Worm (Caenorhabditis elegans) whole organism, young adult: ENCODE data around the gene aat-8.
A peak's percentile ranks its signal among the peaks of the same experiment; 100 is the strongest.

Experiments used
- B0019.2 ChIP-seq: fragments of 200-800 bp; sonication (Bioruptor generic); conservative IDR thresholded peaks from 2 replicates; pipeline ENCODE4 v1.3.6; 2022; ENCODE audit warnings: missing genetic modification reagents, missing genetic modification characterization, missing compliant biosample characterization
- C17E4.6 ChIP-seq: fragments of 200-800 bp; sonication (Bioruptor generic); IDR thresholded peaks from 2 replicates; pipeline ENCODE4 v1.3.6; 2022; ENCODE audit warnings: missing genetic modification reagents, missing genetic modification characterization, missing compliant biosample characterization
- F23B12.7 ChIP-seq: sonication (generic microtip); optimal IDR thresholded peaks from 2 replicates; lab custom pipeline; 2017; ENCODE audit warnings: missing genetic modification characterization, mild to moderate bottlenecking, missing compliant biosample characterization, antibody characterized with exemption, moderate library complexity; ENCODE audit not compliant: insufficient read depth
- F33H1.4 ChIP-seq: fragments of 200-800 bp; sonication (Bioruptor generic); IDR thresholded peaks from 2 replicates; pipeline ENCODE4 v1.3.6; 2022; ENCODE audit warnings: missing genetic modification reagents, missing genetic modification characterization, missing compliant biosample characterization
- F57A8.1 ChIP-seq: fragments of 200-800 bp; sonication (Bioruptor generic); optimal IDR thresholded peaks from 2 replicates; lab custom pipeline; 2018; ENCODE audit warnings: mild to moderate bottlenecking, missing genetic modification characterization, moderate library complexity, missing compliant biosample characterization
- K12H6.12 ChIP-seq: fragments of 200-800 bp; sonication (Bioruptor generic); optimal IDR thresholded peaks from 2 replicates; lab custom pipeline; 2018; ENCODE audit warnings: mild to moderate bottlenecking, missing genetic modification characterization, missing compliant biosample characterization
- T07F8.4 ChIP-seq: sonication (generic microtip); optimal IDR thresholded peaks from 2 replicates; lab custom pipeline; 2016; ENCODE audit warnings: mild to moderate bottlenecking, missing genetic modification characterization, moderate library complexity, missing compliant biosample characterization
- Y56A3A.18 ChIP-seq: fragments of 200-800 bp; sonication (Bioruptor generic); IDR thresholded peaks from 2 replicates; pipeline ENCODE4 v1.3.6; 2022; ENCODE audit warnings: missing genetic modification reagents, missing genetic modification characterization, missing compliant biosample characterization
- Y95B8A.8 ChIP-seq: fragments of 200-800 bp; sonication (Bioruptor generic); IDR thresholded peaks from 2 replicates; pipeline ENCODE4 v1.3.6; 2022; ENCODE audit warnings: missing genetic modification reagents, missing genetic modification characterization, missing compliant biosample characterization
- ZK185.1 ChIP-seq: sonication (generic microtip); optimal IDR thresholded peaks from 2 replicates; lab custom pipeline; 2016; ENCODE audit warnings: mild to moderate bottlenecking, missing genetic modification characterization, missing compliant biosample characterization; ENCODE audit not compliant: poor library complexity, severe bottlenecking
- akir-1 ChIP-seq: fragments of 200-800 bp; sonication (Bioruptor generic); optimal IDR thresholded peaks from 2 replicates; lab custom pipeline; 2018; ENCODE audit warnings: mild to moderate bottlenecking, missing genetic modification characterization, moderate library complexity, missing compliant biosample characterization
- aptf-3 ChIP-seq: fragments of 200-800 bp; sonication (Bioruptor generic); IDR thresholded peaks from 2 replicates; pipeline ENCODE4 v1.3.6; 2022; ENCODE audit warnings: missing genetic modification characterization, missing compliant biosample characterization
- bed-2 ChIP-seq: fragments of 200-800 bp; sonication (Bioruptor generic); IDR thresholded peaks from 2 replicates; pipeline ENCODE4 v1.3.6; 2022; ENCODE audit warnings: missing genetic modification reagents, missing genetic modification characterization, missing compliant biosample characterization
- cebp-2 ChIP-seq: fragments of 200-800 bp; sonication (Bioruptor generic); IDR thresholded peaks from 2 replicates; pipeline ENCODE4 v1.3.6; 2022; ENCODE audit warnings: missing genetic modification characterization, missing compliant biosample characterization
- ceh-27 ChIP-seq: fragments of 200-800 bp; sonication (Bioruptor generic); optimal IDR thresholded peaks from 2 replicates; lab custom pipeline; 2018; ENCODE audit warnings: mild to moderate bottlenecking, missing genetic modification characterization, moderate library complexity, missing compliant biosample characterization
- ceh-40 ChIP-seq: fragments of 200-800 bp; sonication (Bioruptor generic); IDR thresholded peaks from 2 replicates; pipeline ENCODE4 v1.3.6; 2022; ENCODE audit warnings: missing genetic modification characterization, missing compliant biosample characterization
- dpff-1 ChIP-seq: sonication (generic microtip); optimal IDR thresholded peaks from 2 replicates; lab custom pipeline; 2017; ENCODE audit warnings: mild to moderate bottlenecking, missing genetic modification characterization, missing compliant biosample characterization
- dpl-1 ChIP-seq: fragments of 150-350 bp; optimal IDR thresholded peaks from 2 replicates; lab custom pipeline; 2014; ENCODE audit warnings: missing biosample characterization, missing genetic modification reagents, missing genetic modification characterization
- egl-44 ChIP-seq: fragments of 200-800 bp; sonication (Bioruptor generic); IDR thresholded peaks from 2 replicates; pipeline ENCODE4 v1.3.6; 2022; ENCODE audit warnings: missing genetic modification reagents, missing genetic modification characterization, missing compliant biosample characterization
- fkh-3 ChIP-seq: sonication (generic microtip); optimal IDR thresholded peaks from 2 replicates; lab custom pipeline; 2016; ENCODE audit warnings: mild to moderate bottlenecking, missing genetic modification characterization, missing compliant biosample characterization
- let-526 ChIP-seq: fragments of 200-800 bp; sonication (Bioruptor generic); IDR thresholded peaks from 2 replicates; pipeline ENCODE4 v1.3.6; 2022; ENCODE audit warnings: missing genetic modification reagents, missing genetic modification characterization, missing compliant biosample characterization
- lsl-1 ChIP-seq: fragments of 200-800 bp; sonication (Bioruptor generic); optimal IDR thresholded peaks from 2 replicates; lab custom pipeline; 2018; ENCODE audit warnings: mild to moderate bottlenecking, missing genetic modification characterization, moderate library complexity, missing compliant biosample characterization
- madf-6 ChIP-seq: fragments of 200-800 bp; sonication (Bioruptor generic); IDR thresholded peaks from 2 replicates; pipeline ENCODE4 v1.3.6; 2022; ENCODE audit warnings: missing genetic modification reagents, missing genetic modification characterization, missing compliant biosample characterization
- mel-28 ChIP-seq: sonication (generic microtip); optimal IDR thresholded peaks from 2 replicates; lab custom pipeline; 2016; ENCODE audit warnings: borderline replicate concordance, mild to moderate bottlenecking, missing genetic modification characterization, missing compliant biosample characterization
- nfya-2 ChIP-seq: fragments of 200-800 bp; sonication (Bioruptor generic); IDR thresholded peaks from 2 replicates; pipeline ENCODE4 v1.3.6; 2022; ENCODE audit warnings: missing genetic modification reagents, missing genetic modification characterization, missing compliant biosample characterization
- nhr-80 ChIP-seq: sonication (generic microtip); optimal IDR thresholded peaks from 2 replicates; lab custom pipeline; 2016; ENCODE audit warnings: missing genetic modification characterization, missing compliant biosample characterization
- pbrm-1 ChIP-seq: fragments of 200-800 bp; sonication (Bioruptor generic); IDR thresholded peaks from 2 replicates; pipeline ENCODE4 v1.3.6; 2022; ENCODE audit warnings: missing genetic modification reagents, missing genetic modification characterization, missing compliant biosample characterization
- pha-4 ChIP-seq: fragments of 150-350 bp; sonication (generic microtip); optimal IDR thresholded peaks from 2 replicates; lab custom pipeline; 2014; ENCODE audit warnings: missing biosample characterization, missing genetic modification reagents, missing genetic modification characterization
- rcor-1 ChIP-seq: fragments of 200-800 bp; sonication (Bioruptor generic); IDR thresholded peaks from 2 replicates; pipeline ENCODE4 v1.3.6; 2022; ENCODE audit warnings: missing genetic modification reagents, missing genetic modification characterization, missing compliant biosample characterization
- rpc-1 ChIP-seq, 2 experiments: fragments of 150-350 bp in 1 of 2; sonication (generic microtip) in 1 of 2; optimal IDR thresholded peaks; 2 replicates each; lab custom pipeline; 2014 to 2018; ENCODE audit warnings: missing biosample characterization in 1 of 2, missing genetic modification characterization in 1 of 2, missing genetic modification reagents in 1 of 2, missing genotype in 1 of 2
- sdz-38 ChIP-seq: sonication (generic microtip); optimal IDR thresholded peaks from 2 replicates; lab custom pipeline; 2016; ENCODE audit warnings: missing genotype, missing genetic modification characterization, missing compliant biosample characterization
- snpc-1.1 ChIP-seq: sonication (generic microtip); optimal IDR thresholded peaks from 2 replicates; lab custom pipeline; 2017; ENCODE audit warnings: missing genetic modification characterization, mild to moderate bottlenecking, missing compliant biosample characterization, antibody characterized with exemption, moderate library complexity, missing genotype, missing genetic modification reagents; ENCODE audit not compliant: insufficient read depth
- tbp1 ChIP-seq: fragments of 200-800 bp; sonication (Bioruptor generic); optimal IDR thresholded peaks from 2 replicates; lab custom pipeline; 2018; ENCODE audit warnings: mild to moderate bottlenecking, missing genetic modification characterization, missing compliant biosample characterization
- tbx-9 ChIP-seq: sonication (generic microtip); optimal IDR thresholded peaks from 2 replicates; lab custom pipeline; 2016; ENCODE audit warnings: borderline replicate concordance, missing genetic modification characterization, inconsistent platforms, missing compliant biosample characterization
- unc-130 ChIP-seq: sonication (generic microtip); optimal IDR thresholded peaks from 2 replicates; lab custom pipeline; 2016; ENCODE audit warnings: missing genetic modification reagents, missing genetic modification characterization, missing compliant biosample characterization
- ztf-22 ChIP-seq: fragments of 200-800 bp; sonication (Bioruptor generic); optimal IDR thresholded peaks from 2 replicates; lab custom pipeline; 2018; ENCODE audit warnings: mild to moderate bottlenecking, missing genetic modification characterization, moderate library complexity, missing compliant biosample characterization
- ztf-25 ChIP-seq: fragments of 200-800 bp; sonication (Bioruptor generic); IDR thresholded peaks from 2 replicates; pipeline ENCODE4 v1.3.6; 2022; ENCODE audit warnings: missing genetic modification reagents, missing genetic modification characterization, missing compliant biosample characterization
- ztf-26 ChIP-seq: sonication (generic microtip); optimal IDR thresholded peaks from 2 replicates; lab custom pipeline; 2017; ENCODE audit warnings: missing genetic modification characterization, missing compliant biosample characterization
- ztf-28 ChIP-seq: fragments of 200-800 bp; sonication (Bioruptor generic); IDR thresholded peaks from 2 replicates; pipeline ENCODE4 v1.3.6; 2022; ENCODE audit warnings: missing genetic modification reagents, missing genetic modification characterization, missing compliant biosample characterization

The aat-8 gene

ce11 chrIV:3888963-3889362 lies 24.1 kb upstream of the aat-8 start, which contains the start of gene oac-21:
TSS of gene oac-21 (plus strand) at chrIV:3889263.
- TF ChIP-seq F23B12.7: no peak
- TF ChIP-seq ztf-26 (tag; lab: Kevin White, UChicago): no peak
- TF ChIP-seq fkh-3 (tag; lab: Kevin White, UChicago): no peak
- TF ChIP-seq cebp-2 (GFP tag; lab: Robert Waterston, UW): no peak
- no peak for TF ChIP-seq F33H1.4 (GFP tag; lab: Robert Waterston, UW)
- no peak for TF ChIP-seq snpc-1.1 (tag; lab: Kevin White, UChicago)
- no peak for TF ChIP-seq mel-28 (tag; lab: Kevin White, UChicago)
- TF ChIP-seq dpl-1 (GFP tag; lab: Kevin White, UChicago): no peak
- TF ChIP-seq aptf-3 (GFP tag; lab: Robert Waterston, UW): no peak
- TF ChIP-seq T07F8.4 (tag; lab: Kevin White, UChicago): no peak
- TF ChIP-seq ztf-25: no peak
- no peak for TF ChIP-seq lsl-1 (GFP tag; lab: Kevin White, UChicago)
- TF ChIP-seq bed-2 (GFP tag; lab: Robert Waterston, UW): no peak
- TF ChIP-seq sdz-38 (tag; lab: Kevin White, UChicago): no peak

- TF ChIP-seq ztf-22 (GFP tag; lab: Kevin White, UChicago): no peak
- no peak for TF ChIP-seq rcor-1 (GFP tag; lab: Robert Waterston, UW)
- TF ChIP-seq B0019.2 (GFP tag; lab: Robert Waterston, UW): no peak
- no peak for TF ChIP-seq tbp1
- TF ChIP-seq pbrm-1 (GFP tag; lab: Robert Waterston, UW): no peak
- TF ChIP-seq ceh-27 (GFP tag; lab: Kevin White, UChicago): no peak
- TF ChIP-seq unc-130: no peak
- no peak for TF ChIP-seq tbx-9 (tag; lab: Kevin White, UChicago)
- no peak for TF ChIP-seq F57A8.1 (GFP tag; lab: Kevin White, UChicago)
- no peak for TF ChIP-seq ceh-40 (GFP tag; lab: Robert Waterston, UW)
- no peak for TF ChIP-seq F23B12.7
- TF ChIP-seq, all 124 proteins: peak for 0
Measured at ce11 chrIV:3885369-3885768, 20.5 kb upstream of the aat-8 start, which contains the start of gene oac-22. TSS of gene oac-22 (plus strand) at chrIV:3885669.

- no peak for TF ChIP-seq ceh-40 (GFP tag; lab: Robert Waterston, UW)
- TF ChIP-seq, all 124 proteins: peak for 0
Measured at ce11 chrIV:3881119-3881518, 16.3 kb upstream of the aat-8 start, which contains the start of the genes F37C4.8 and oac-23. TSS of gene F37C4.8 (minus strand) at chrIV:3881219. TSS of gene oac-23 (plus strand) at chrIV:3881441.

- TF ChIP-seq bed-2 (GFP tag; lab: Robert Waterston, UW) (no peak), nhr-80 (tag; lab: Kevin White, UChicago) (peak; percentile 76), Y95B8A.8 (no peak)
Measured at ce11 chrIV:3878283-3878938, 13.6 kb upstream of the aat-8 start, which contains the start of gene F37C4.6. TSS of gene F37C4.6 (minus strand) at chrIV:3878333.

ce11 chrIV:3876955-3877354 lies 12.1 kb upstream of the aat-8 start:
- TF ChIP-seq nfya-2 (GFP tag; lab: Robert Waterston, UW) (no peak), egl-44 (no peak), F33H1.4 (GFP tag; lab: Robert Waterston, UW) (no peak), pha-4 (tag; lab: Kevin White, UChicago) (no peak), ZK185.1 (tag; lab: Kevin White, UChicago) (no peak), K12H6.12 (no peak), let-526 (GFP tag; lab: Robert Waterston, UW) (no peak), dpff-1 (tag; lab: Kevin White, UChicago) (no peak), ztf-28 (GFP tag; lab: Robert Waterston, UW) (no peak), madf-6 (no peak), lsl-1 (GFP tag; lab: Kevin White, UChicago) (no peak), cebp-2 (GFP tag; lab: Robert Waterston, UW) (no peak), Y56A3A.18 (GFP tag; lab: Robert Waterston, UW) (no peak), C17E4.6 (GFP tag; lab: Robert Waterston, UW) (no peak), rpc-1 (optimal IDR thresholded peaks at IDR 0.05; lab: Kevin White, UChicago) (no peak), rpc-1 (tag; optimal IDR thresholded peaks at IDR 0.05; lab: Kevin White, UChicago) (no peak), akir-1 (GFP tag; lab: Kevin White, UChicago) (no peak), bed-2 (GFP tag; lab: Robert Waterston, UW) (no peak)
